Worm (Caenorhabditis elegans): Measurements from ENCODE around the gene ZK643.2.

DNA sequence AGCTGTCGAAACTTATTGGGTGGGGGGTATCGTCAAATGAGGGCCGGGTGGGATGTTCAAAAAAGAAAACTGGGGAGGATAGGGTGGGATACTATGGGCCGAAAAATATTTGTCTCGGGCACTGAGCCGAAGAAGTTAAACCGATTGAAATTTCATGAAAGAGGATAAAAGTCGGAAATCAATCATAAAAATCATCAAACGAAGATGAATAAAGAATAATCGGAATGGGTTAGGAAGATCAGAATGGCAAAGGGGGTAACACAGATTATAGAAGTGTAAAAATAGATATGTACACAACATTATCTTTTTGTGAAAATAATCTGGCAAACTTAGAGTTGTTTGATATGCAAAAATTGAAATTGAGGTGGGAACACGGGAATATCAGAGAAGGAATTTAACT, 804 bp upstream of the ZK643.2 start:
- TF ChIP-seq sea-2 (GFP tag; optimal IDR thresholded peaks at IDR 0.05) (no peak), mdl-1 (tag; optimal IDR thresholded peaks at IDR 0.05) (no peak), ztf-4 (tag; optimal IDR thresholded peaks at IDR 0.05) (no peak)
